Worm (Caenorhabditis elegans): ENCODE results near the gene Y47A7.2.

Y47A7.2 gene

ce11 chrV:5177209-5177608, 20.9 kb downstream of the Y47A7.2 start, which contains the start of gene ugt-51:
ugt-51 (minus strand) TSS chrV:5177309.
- no peak for TF ChIP-seq unc-62 (GFP tag; optimal IDR thresholded peaks at IDR 0.05)

- no peak for TF ChIP-seq unc-62 (GFP tag; optimal IDR thresholded peaks at IDR 0.05)
Observed at ce11 chrV:5172833-5173232, 25.3 kb downstream of the Y47A7.2 start, which contains the start of gene srt-65. srt-65 (minus strand) TSS chrV:5172933.

- no peak for TF ChIP-seq unc-62 (GFP tag; optimal IDR thresholded peaks at IDR 0.05)
Observed at ce11 chrV:5169586-5169985, 28.6 kb downstream of the Y47A7.2 start, which contains the start of gene srt-64. srt-64 (minus strand) TSS chrV:5169686.

- no peak for TF ChIP-seq unc-62 (GFP tag; optimal IDR thresholded peaks at IDR 0.05)
Observed at ce11 chrV:5165426-5165825, 32.7 kb downstream of the Y47A7.2 start, which contains the start of gene srw-140. srw-140 (plus strand) TSS chrV:5165726.

- no peak for TF ChIP-seq unc-62 (GFP tag; optimal IDR thresholded peaks at IDR 0.05)
Observed at ce11 chrV:5164682-5165081, 33.5 kb downstream of the Y47A7.2 start, which contains the start of gene abu-7. abu-7 (minus strand) TSS chrV:5164782.

ce11 chrV:5161792-5162191, 36.3 kb downstream of the Y47A7.2 start, which contains the start of gene abu-6:
abu-6 (minus strand) TSS chrV:5161892.
- no peak for TF ChIP-seq unc-62 (GFP tag; optimal IDR thresholded peaks at IDR 0.05)

ce11 chrV:5158302-5158701, 39.8 kb downstream of the Y47A7.2 start, which contains the start of gene abu-15:
abu-15 (plus strand) TSS chrV:5158602.
- no peak for TF ChIP-seq unc-62 (GFP tag; optimal IDR thresholded peaks at IDR 0.05)

ce11 chrV:5157660-5158059, 40.5 kb downstream of the Y47A7.2 start, which contains the start of gene srx-39:
srx-39 (minus strand) TSS chrV:5157760.
- no peak for TF ChIP-seq unc-62 (GFP tag; optimal IDR thresholded peaks at IDR 0.05)

ce11 chrV:5155516-5155915, 42.6 kb downstream of the Y47A7.2 start, which contains the start of gene srx-38:
srx-38 (minus strand) TSS chrV:5155616.
- no peak for TF ChIP-seq unc-62 (GFP tag; optimal IDR thresholded peaks at IDR 0.05)

- no peak for TF ChIP-seq unc-62 (GFP tag; optimal IDR thresholded peaks at IDR 0.05)
Observed at ce11 chrV:5150880-5151279, 47.3 kb downstream of the Y47A7.2 start, which contains the start of gene srh-130. srh-130 (plus strand) TSS chrV:5151180.

ce11 chrV:5146394-5146793, 51.7 kb downstream of the Y47A7.2 start, which contains the start of gene F14F9.6:
F14F9.6 (minus strand) TSS chrV:5146494.
- no peak for TF ChIP-seq unc-62 (GFP tag; optimal IDR thresholded peaks at IDR 0.05)
